Worm (Caenorhabditis elegans) whole organism, L2 larva: ENCODE results near the gene him-10.

Experiments used
- C34F6.9 ChIP-seq: fragments of 150-350 bp; optimal IDR thresholded peaks from 2 replicates; lab custom pipeline; 2014; ENCODE audit warnings: missing biosample characterization, missing genetic modification characterization
- F13H6.1 ChIP-seq: sonication (generic microtip); optimal IDR thresholded peaks from 2 replicates; lab custom pipeline; 2016; ENCODE audit warnings: missing genetic modification characterization, missing compliant biosample characterization
- R02D3.7 ChIP-seq: fragments of 150-350 bp; optimal IDR thresholded peaks from 2 replicates; lab custom pipeline; 2014; ENCODE audit warnings: missing biosample characterization, missing genetic modification characterization
- ZK546.5 ChIP-seq: sonication (generic microtip); optimal IDR thresholded peaks from 2 replicates; lab custom pipeline; 2017; ENCODE audit warnings: missing biosample characterization, missing genetic modification characterization
- alr-1 ChIP-seq: fragments of 150-350 bp; optimal IDR thresholded peaks from 2 replicates; lab custom pipeline; 2014; ENCODE audit warnings: missing biosample characterization, missing genetic modification characterization
- aly-2 ChIP-seq: fragments of 150-350 bp; optimal IDR thresholded peaks from 2 replicates; lab custom pipeline; 2014; ENCODE audit warnings: missing biosample characterization, missing genetic modification characterization
- ama-1 ChIP-seq: fragments of 150-350 bp; optimal IDR thresholded peaks from 2 replicates; lab custom pipeline; 2018; ENCODE audit warnings: inconsistent platforms
- blmp-1 ChIP-seq: sonication (generic microtip); optimal IDR thresholded peaks from 2 replicates; lab custom pipeline; 2017; ENCODE audit warnings: missing genetic modification characterization, mild to moderate bottlenecking, missing compliant biosample characterization, antibody characterized with exemption, moderate library complexity; ENCODE audit not compliant: insufficient read depth
- ceh-82 ChIP-seq: fragments of 150-350 bp; optimal IDR thresholded peaks from 2 replicates; lab custom pipeline; 2014; ENCODE audit warnings: missing biosample characterization, missing genetic modification characterization
- crh-2 ChIP-seq: sonication (generic microtip); optimal IDR thresholded peaks from 2 replicates; lab custom pipeline; 2017; ENCODE audit warnings: missing biosample characterization, missing genetic modification characterization
- egl-27 ChIP-seq: sonication (generic microtip); optimal IDR thresholded peaks from 3 replicates; lab custom pipeline; 2017; ENCODE audit warnings: missing biosample characterization, missing genetic modification reagents, missing genetic modification characterization
- elt-1 ChIP-seq: fragments of 150-350 bp; optimal IDR thresholded peaks from 2 replicates; lab custom pipeline; 2014; ENCODE audit warnings: missing biosample characterization, missing genetic modification characterization
- fos-1 ChIP-seq: fragments of 150-350 bp; optimal IDR thresholded peaks from 2 replicates; lab custom pipeline; 2014; ENCODE audit warnings: missing biosample characterization, missing genetic modification characterization
- gmeb-1 ChIP-seq: fragments of 150-350 bp; optimal IDR thresholded peaks from 2 replicates; lab custom pipeline; 2014; ENCODE audit warnings: missing biosample characterization, missing genetic modification characterization
- lin-11 ChIP-seq: fragments of 150-350 bp; sonication (generic microtip); optimal IDR thresholded peaks from 2 replicates; lab custom pipeline; 2014; ENCODE audit warnings: missing biosample characterization, missing genetic modification characterization, inconsistent platforms, mixed read lengths
- lin-13 ChIP-seq: fragments of 150-350 bp; optimal IDR thresholded peaks from 2 replicates; lab custom pipeline; 2014; ENCODE audit warnings: missing biosample characterization, missing genetic modification reagents, missing genetic modification characterization
- lsy-2 ChIP-seq, 2 experiments: fragments of 150-350 bp in 1 of 2; sonication (generic microtip) in 1 of 2; optimal IDR thresholded peaks; 2 replicates each; lab custom pipeline; 2014 to 2017; ENCODE audit warnings: missing biosample characterization in 2 of 2, missing genetic modification characterization in 2 of 2
- mab-5 ChIP-seq: fragments of 150-350 bp; optimal IDR thresholded peaks from 2 replicates; lab custom pipeline; 2014; ENCODE audit warnings: missing biosample characterization, missing genetic modification characterization
- mbf-1 ChIP-seq: sonication (generic microtip); optimal IDR thresholded peaks from 2 replicates; lab custom pipeline; 2017; ENCODE audit warnings: missing biosample characterization, missing genetic modification characterization
- mdl-1 ChIP-seq, 2 experiments: fragments of 150-350 bp in 1 of 2; sonication (generic microtip) in 1 of 2; optimal IDR thresholded peaks; 2 replicates each; lab custom pipeline; 2017; ENCODE audit warnings: missing biosample characterization in 2 of 2, missing genetic modification characterization in 2 of 2
- nhr-10 ChIP-seq: sonication (generic microtip); optimal IDR thresholded peaks from 2 replicates; lab custom pipeline; 2017; ENCODE audit warnings: missing biosample characterization, missing genetic modification characterization
- nhr-11 ChIP-seq: fragments of 150-350 bp; optimal IDR thresholded peaks from 2 replicates; lab custom pipeline; 2014; ENCODE audit warnings: missing biosample characterization, missing genetic modification characterization
- nhr-12 ChIP-seq: fragments of 150-350 bp; optimal IDR thresholded peaks from 2 replicates; lab custom pipeline; 2014; ENCODE audit warnings: missing biosample characterization, missing genetic modification characterization
- nhr-129 ChIP-seq: fragments of 150-350 bp; optimal IDR thresholded peaks from 2 replicates; lab custom pipeline; 2014; ENCODE audit warnings: missing biosample characterization, missing genetic modification characterization
- nhr-21 ChIP-seq: fragments of 150-350 bp; optimal IDR thresholded peaks from 2 replicates; lab custom pipeline; 2014; ENCODE audit warnings: missing biosample characterization, missing genetic modification characterization
- nhr-23 ChIP-seq: fragments of 150-350 bp; optimal IDR thresholded peaks from 2 replicates; lab custom pipeline; 2014; ENCODE audit warnings: missing biosample characterization, missing genetic modification reagents, missing genetic modification characterization
- nhr-237 ChIP-seq: fragments of 150-350 bp; optimal IDR thresholded peaks from 2 replicates; lab custom pipeline; 2014; ENCODE audit warnings: missing biosample characterization, missing genetic modification characterization
- nhr-25 ChIP-seq: fragments of 150-350 bp; sonication (generic microtip); optimal IDR thresholded peaks from 3 replicates; lab custom pipeline; 2014; ENCODE audit warnings: missing biosample characterization, missing genetic modification characterization
- nhr-6 ChIP-seq: fragments of 150-350 bp; optimal IDR thresholded peaks from 2 replicates; lab custom pipeline; 2014; ENCODE audit warnings: missing biosample characterization, missing genetic modification characterization
- nhr-77 ChIP-seq: fragments of 150-350 bp; optimal IDR thresholded peaks from 2 replicates; lab custom pipeline; 2014; ENCODE audit warnings: missing biosample characterization, missing genetic modification characterization
- sem-4 ChIP-seq: fragments of 150-350 bp; optimal IDR thresholded peaks from 2 replicates; lab custom pipeline; 2014; ENCODE audit warnings: missing biosample characterization, missing genetic modification reagents, missing genetic modification characterization
- skn-1 ChIP-seq: sonication (generic microtip); optimal IDR thresholded peaks from 2 replicates; lab custom pipeline; 2017; ENCODE audit warnings: missing biosample characterization, missing genetic modification characterization
- sma-3 ChIP-seq: sonication (generic microtip); optimal IDR thresholded peaks from 2 replicates; lab custom pipeline; 2016; ENCODE audit warnings: missing genetic modification reagents, missing genetic modification characterization, missing compliant biosample characterization
- sma-9 ChIP-seq, 2 experiments: fragments of 150-350 bp in 1 of 2; sonication (generic microtip) in 1 of 2; optimal IDR thresholded peaks; 2 replicates each; lab custom pipeline; 2014 to 2016; ENCODE audit warnings: missing genetic modification characterization in 2 of 2, mild to moderate bottlenecking in 1 of 2, missing biosample characterization in 1 of 2, missing compliant biosample characterization in 1 of 2, missing genetic modification reagents in 1 of 2, moderate library complexity in 1 of 2
- snpc-4 ChIP-seq: fragments of 150-350 bp; optimal IDR thresholded peaks from 2 replicates; lab custom pipeline; 2014; ENCODE audit warnings: missing biosample characterization, missing genetic modification characterization
- unc-39 ChIP-seq: fragments of 150-350 bp; optimal IDR thresholded peaks from 2 replicates; lab custom pipeline; 2014; ENCODE audit warnings: missing biosample characterization, missing genetic modification characterization
- unc-62 ChIP-seq: fragments of 150-350 bp; optimal IDR thresholded peaks from 2 replicates; lab custom pipeline; 2014; ENCODE audit warnings: missing biosample characterization, missing genetic modification reagents, missing genetic modification characterization
- zag-1 ChIP-seq: fragments of 150-350 bp; optimal IDR thresholded peaks from 2 replicates; lab custom pipeline; 2014; ENCODE audit warnings: missing biosample characterization, missing genetic modification characterization
- ztf-1 ChIP-seq: fragments of 200-800 bp; sonication (Bioruptor generic); conservative IDR thresholded peaks from 2 replicates; pipeline ENCODE4 v1.3.6; 2022; ENCODE audit warnings: missing genetic modification characterization, missing compliant biosample characterization
- ztf-11 ChIP-seq: sonication (generic microtip); optimal IDR thresholded peaks from 2 replicates; lab custom pipeline; 2017; ENCODE audit warnings: missing biosample characterization, missing genetic modification characterization
- ztf-4 ChIP-seq: fragments of 150-350 bp; optimal IDR thresholded peaks from 2 replicates; lab custom pipeline; 2014; ENCODE audit warnings: missing biosample characterization, missing genetic modification characterization

him-10 gene

DNA sequence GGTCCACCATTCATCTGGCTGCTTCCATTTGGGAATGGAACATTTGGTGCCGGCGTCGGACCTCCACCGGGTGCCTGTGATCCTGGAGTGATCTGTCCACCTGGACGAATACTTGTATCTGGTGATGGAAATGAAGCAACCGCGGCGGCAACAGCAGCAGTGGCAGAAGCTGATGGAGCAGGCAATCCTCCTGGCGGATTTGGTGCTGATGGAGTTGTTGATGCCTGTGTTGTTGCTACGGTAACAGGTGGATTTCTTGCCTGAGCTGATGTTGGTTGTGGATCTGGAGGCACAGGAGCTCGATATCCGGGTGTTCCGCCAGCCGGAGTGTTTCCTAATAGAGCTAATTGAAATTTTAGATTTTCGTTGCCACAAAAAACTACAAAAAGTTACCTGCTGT is 29.4 kb downstream of the him-10 start:
- TF ChIP-seq unc-39 (tag; lab: Kevin White, UChicago) (no peak), sma-9 (GFP tag; optimal IDR thresholded peaks at IDR 0.05; lab: Kevin White, UChicago) (no peak), sma-9 (tag; optimal IDR thresholded peaks at IDR 0.05; lab: Kevin White, UChicago) (no peak)
- TF ChIP-seq, all 48 proteins: peak for 0

DNA sequence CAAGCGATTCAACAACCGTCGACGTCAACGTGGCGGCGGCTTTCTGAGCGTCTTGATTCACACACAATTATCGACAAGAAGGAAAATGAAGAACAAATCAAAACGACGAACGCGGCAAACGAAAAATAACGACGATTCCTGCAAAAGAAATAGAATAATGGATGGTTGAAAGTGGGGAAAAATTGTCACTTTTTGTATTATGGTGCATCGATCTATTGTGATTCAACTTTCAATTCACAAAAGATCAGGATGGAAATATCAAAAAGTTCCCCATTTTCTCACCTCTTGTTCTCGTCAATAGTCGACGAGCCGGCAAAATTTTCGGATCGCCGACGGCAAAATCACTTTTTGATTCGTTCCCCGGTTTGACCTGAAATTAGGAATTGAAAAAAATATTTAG is 30.3 kb downstream of the him-10 start, which contains the start of the genes R12B2.13 and mdt-15:
Gene R12B2.13, minus strand, starts transcription at position 101 of the 400 bp plus-strand sequence.
Gene mdt-15, minus strand, starts transcription at position 376 of the 400 bp plus-strand sequence.
- no peak for TF ChIP-seq egl-27 (tag; lab: Kevin White, UChicago)
- no peak for TF ChIP-seq sma-9 (GFP tag; optimal IDR thresholded peaks at IDR 0.05; lab: Kevin White, UChicago)
- TF ChIP-seq sma-9 (tag; optimal IDR thresholded peaks at IDR 0.05; lab: Kevin White, UChicago) = no peak
- no peak for TF ChIP-seq blmp-1 (tag; lab: Kevin White, UChicago)
- no peak for TF ChIP-seq nhr-10 (tag; lab: Kevin White, UChicago)
- no peak for TF ChIP-seq nhr-129 (tag; lab: Kevin White, UChicago)
- no peak for TF ChIP-seq nhr-25 (tag; lab: Kevin White, UChicago)
- no peak for TF ChIP-seq ztf-11 (tag; lab: Kevin White, UChicago)
- TF ChIP-seq aly-2 (tag; lab: Kevin White, UChicago) = no peak
- no peak for TF ChIP-seq crh-2 (tag; lab: Kevin White, UChicago)
- TF ChIP-seq ama-1 (lab: Kevin White, UChicago) = no peak
- no peak for TF ChIP-seq lin-11 (tag; lab: Kevin White, UChicago)
- no peak for TF ChIP-seq skn-1 (tag; lab: Kevin White, UChicago)
- no peak for TF ChIP-seq nhr-12
- no peak for TF ChIP-seq ztf-1 (GFP tag; lab: Robert Waterston, UW)
- no peak for TF ChIP-seq lsy-2 (tag; optimal IDR thresholded peaks at IDR 0.05; lab: Kevin White, UChicago)
- no peak for TF ChIP-seq mbf-1 (tag; lab: Kevin White, UChicago)
- no peak for TF ChIP-seq nhr-11 (tag; lab: Kevin White, UChicago)

DNA sequence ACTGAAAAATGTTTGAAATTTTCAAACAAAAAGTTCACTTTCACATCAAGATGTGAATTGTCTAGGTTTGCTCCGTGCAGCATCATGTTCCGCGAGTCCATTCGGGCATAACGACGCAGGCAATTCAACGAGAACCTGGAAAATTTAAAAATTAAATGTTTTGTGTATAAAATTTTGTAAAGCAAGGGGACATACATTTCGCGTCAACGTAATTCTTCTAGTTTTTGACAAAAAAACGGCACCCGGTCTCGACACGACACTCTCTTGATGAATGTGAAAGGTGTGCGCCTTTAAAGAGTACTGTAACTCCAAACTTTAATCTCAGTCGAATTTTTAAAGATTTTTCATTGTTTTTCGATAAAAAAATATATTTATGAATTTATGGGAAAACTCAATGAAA is 31.0 kb downstream of the him-10 start, which contains the start of gene R12B2.6:
Gene R12B2.6, minus strand, starts transcription at position 101 of the 400 bp plus-strand sequence.
- TF ChIP-seq nhr-237 (tag; lab: Kevin White, UChicago) = no peak
- TF ChIP-seq blmp-1 (tag; lab: Kevin White, UChicago) = no peak
- no peak for TF ChIP-seq lsy-2 (tag; optimal IDR thresholded peaks at IDR 0.05; lab: Kevin White, UChicago)
- TF ChIP-seq, all 48 proteins: peak for 0

DNA sequence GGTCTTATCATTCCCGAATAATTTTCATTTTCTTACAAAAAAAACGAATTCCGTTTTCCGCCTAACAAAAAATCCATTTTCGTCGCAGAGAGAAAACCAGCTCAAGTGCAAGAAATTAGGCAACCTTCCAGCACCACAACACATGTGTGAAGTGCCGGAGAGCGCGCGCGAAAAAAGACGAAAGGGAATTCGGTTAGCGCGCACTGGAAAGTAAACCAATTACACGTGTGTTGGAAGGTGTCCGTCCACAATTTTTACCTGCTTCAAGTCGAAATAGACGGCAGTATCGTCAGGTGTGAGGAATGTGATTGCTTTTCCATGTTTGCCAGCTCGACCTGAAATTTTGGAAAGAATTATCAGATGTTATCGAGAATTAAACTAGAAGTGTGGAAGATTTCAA is 31.6 kb downstream of the him-10 start:
- TF ChIP-seq unc-62 (no peak), mdl-1 (tag; optimal IDR thresholded peaks at IDR 0.05; lab: Kevin White, UChicago) (no peak), sma-3 (GFP tag; lab: Kevin White, UChicago) (no peak), nhr-21 (no peak), aly-2 (tag; lab: Kevin White, UChicago) (no peak), unc-39 (tag; lab: Kevin White, UChicago) (no peak)

DNA sequence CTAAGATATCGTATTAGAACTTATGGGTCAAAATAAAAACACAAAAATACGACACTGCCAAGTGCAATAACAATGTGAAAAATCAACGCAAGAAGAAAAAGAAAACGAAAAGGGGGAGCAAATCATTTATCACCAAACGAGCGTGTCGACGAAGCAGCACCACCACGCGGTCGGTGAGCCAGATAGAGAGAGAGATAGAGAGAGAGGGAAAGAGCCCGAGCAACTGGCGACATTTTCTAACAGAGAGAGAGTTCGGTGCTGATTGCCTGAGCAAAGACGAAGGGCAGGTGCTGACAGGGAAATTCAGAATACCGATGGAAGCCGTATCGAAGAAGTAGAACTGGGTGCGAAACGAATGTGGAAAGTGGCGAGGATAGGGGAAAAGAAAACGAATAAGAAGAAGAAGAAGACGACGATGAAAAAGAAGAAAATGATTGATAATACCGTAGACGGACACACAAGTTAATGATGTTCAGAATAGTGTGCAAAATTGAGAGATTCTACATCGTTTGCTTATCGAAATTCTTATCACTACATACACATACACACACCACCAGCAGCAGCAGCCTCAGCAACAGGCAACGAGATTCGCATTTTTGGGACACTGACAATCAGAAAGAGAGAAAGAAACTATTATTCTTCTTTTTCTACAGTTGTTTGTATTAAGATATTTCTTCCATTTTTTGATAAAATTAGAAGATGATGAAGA is 32.3 kb downstream of the him-10 start:
- TF ChIP-seq nhr-10 (tag; lab: Kevin White, UChicago) (no peak), unc-62 (no peak), alr-1 (tag; lab: Kevin White, UChicago) (no peak), F13H6.1 (tag; lab: Kevin White, UChicago) (peak; percentile 23), nhr-77 (tag; lab: Kevin White, UChicago) (no peak), nhr-23 (no peak), zag-1 (tag; lab: Kevin White, UChicago) (no peak), ZK546.5 (tag; lab: Kevin White, UChicago) (no peak), mab-5 (no peak), ztf-11 (tag; lab: Kevin White, UChicago) (no peak), unc-39 (tag; lab: Kevin White, UChicago) (no peak), R02D3.7 (tag; lab: Kevin White, UChicago) (no peak), blmp-1 (tag; lab: Kevin White, UChicago) (peak; percentile 37), nhr-11 (tag; lab: Kevin White, UChicago) (no peak), aly-2 (tag; lab: Kevin White, UChicago) (no peak), sem-4 (tag; lab: Kevin White, UChicago) (no peak), ceh-82 (no peak), nhr-12 (no peak), fos-1 (peak; percentile 85), snpc-4 (no peak), ztf-4 (tag; lab: Kevin White, UChicago) (peak; percentile 50), elt-1 (tag; lab: Kevin White, UChicago) (no peak), sma-9 (GFP tag; optimal IDR thresholded peaks at IDR 0.05; lab: Kevin White, UChicago) (peak; percentile 48), sma-9 (tag; optimal IDR thresholded peaks at IDR 0.05; lab: Kevin White, UChicago) (no peak), gmeb-1 (tag; lab: Kevin White, UChicago) (no peak), C34F6.9 (tag; lab: Kevin White, UChicago) (no peak), egl-27 (tag; lab: Kevin White, UChicago) (no peak), lin-11 (tag; lab: Kevin White, UChicago) (no peak), nhr-21 (peak; percentile 52), ama-1 (lab: Kevin White, UChicago) (no peak), lin-13 (GFP tag; lab: Kevin White, UChicago) (no peak), nhr-6 (tag; lab: Kevin White, UChicago) (no peak)
